Fruit fly (Drosophila melanogaster): ENCODE measurements around the gene Act88F.

The Act88F gene

dm6 chr3R:15430349-15430748, 9.4 kb upstream of the Act88F start (continued):
- TF ChIP-seq sqz (GFP tag; optimal IDR thresholded peaks at IDR 0.05) (peak; percentile 23), h (optimal IDR thresholded peaks at IDR 0.05) (no peak), bcd (GFP tag; optimal IDR thresholded peaks at IDR 0.05) (no peak), zen2 (GFP tag; IDR thresholded peaks at IDR 0.05; ENCODE audit: partially characterized antibody) (no peak), ci (GFP tag; IDR thresholded peaks at IDR 0.05) (no peak), CG13624 (GFP tag; optimal IDR thresholded peaks at IDR 0.05) (no peak), CHES-1-like (GFP tag; optimal IDR thresholded peaks at IDR 0.05) (no peak), Fer2 (tag; optimal IDR thresholded peaks at IDR 0.05) (no peak), Sox100B (GFP tag; optimal IDR thresholded peaks at IDR 0.05) (no peak), Lpt (GFP tag; optimal IDR thresholded peaks at IDR 0.05) (no peak), oc (tag; optimal IDR thresholded peaks at IDR 0.05) (peak; percentile 74), CG12071 (GFP tag; optimal IDR thresholded peaks at IDR 0.05) (no peak), Max (GFP tag; optimal IDR thresholded peaks at IDR 0.05) (no peak), CG10274 (GFP tag; optimal IDR thresholded peaks at IDR 0.05) (no peak), Ssrp (tag; optimal IDR thresholded peaks at IDR 0.05) (no peak)

dm6 chr3R:15431142-15431541, 8.6 kb upstream of the Act88F start:
- peak; percentile 84 for TF ChIP-seq Blimp-1 (GFP tag; optimal IDR thresholded peaks at IDR 0.05)
- TF ChIP-seq CTCF (GFP tag; optimal IDR thresholded peaks at IDR 0.05), result peak; percentile 84
- TF ChIP-seq lmd (GFP tag; IDR thresholded peaks at IDR 0.05), result no peak
- TF ChIP-seq Dll (GFP tag; IDR thresholded peaks at IDR 0.05; ENCODE audit: partially characterized antibody), result no peak
- TF ChIP-seq pho (GFP tag; optimal IDR thresholded peaks at IDR 0.05), result no peak
- TF ChIP-seq twi (tag; optimal IDR thresholded peaks at IDR 0.05), result no peak

dm6 chr3R:15433340-15433945, 6.3 kb upstream of the Act88F start:
- TF ChIP-seq kni (GFP tag; optimal IDR thresholded peaks at IDR 0.05), result peak; percentile 43
- TF ChIP-seq pan (optimal IDR thresholded peaks at IDR 0.05), result no peak
- TF ChIP-seq pan (GFP tag; optimal IDR thresholded peaks at IDR 0.05 in 1 of 2, IDR thresholded peaks at IDR 0.05 in 1 of 2), result no peak
- TF ChIP-seq CG6175 (GFP tag; IDR thresholded peaks at IDR 0.05), result 0 out of 3 replicates have a peak, but pooled peaks have one; percentile 11
- no peak for TF ChIP-seq PHDP (tag; optimal IDR thresholded peaks at IDR 0.05)
- peak; percentile 88 for TF ChIP-seq Blimp-1 (GFP tag; optimal IDR thresholded peaks at IDR 0.05)
- TF ChIP-seq vvl (GFP tag; IDR thresholded peaks at IDR 0.05), result peak; percentile 31; the same call in 1 of the 2 replicates
- TF ChIP-seq Ets65A (GFP tag), result peak; percentile 55
- TF ChIP-seq D (optimal IDR thresholded peaks at IDR 0.05), result no peak
- TF ChIP-seq D (GFP tag; optimal IDR thresholded peaks at IDR 0.05), result no peak
- no peak for TF ChIP-seq CG10565 (GFP tag; optimal IDR thresholded peaks at IDR 0.05)
- TF ChIP-seq CG16813 (GFP tag; IDR thresholded peaks at IDR 0.05; ENCODE audit: partially characterized antibody), result no peak
- TF ChIP-seq CG5180 (GFP tag; optimal IDR thresholded peaks at IDR 0.05), result peak; percentile 64
- TF ChIP-seq CG3838 (GFP tag; optimal IDR thresholded peaks at IDR 0.05), result no peak
- peak; percentile 79 for TF ChIP-seq CG10431 (GFP tag; optimal IDR thresholded peaks at IDR 0.05)
- no peak for TF ChIP-seq bsh (GFP tag; optimal IDR thresholded peaks at IDR 0.05)
- peak; percentile 19 for TF ChIP-seq Deaf1 (tag; optimal IDR thresholded peaks at IDR 0.05)
- TF ChIP-seq dmrt99B (tag; optimal IDR thresholded peaks at IDR 0.05), result no peak

Measured in whole organism, embryonic.